Worm (Caenorhabditis elegans) whole organism, early embryonic: ENCODE results near the gene C17G1.5.

Experiments
- B0310.2 ChIP-seq: sonication (generic microtip); optimal IDR thresholded peaks from 2 replicates; lab custom pipeline; 2016; ENCODE audit warnings: mild to moderate bottlenecking, missing genetic modification characterization, missing compliant biosample characterization
- F13C5.2 ChIP-seq: sonication (generic microtip); optimal IDR thresholded peaks from 2 replicates; lab custom pipeline; 2017; ENCODE audit warnings: mild to moderate bottlenecking, missing genetic modification characterization, inconsistent platforms, missing compliant biosample characterization
- aly-1 ChIP-seq: sonication (generic microtip); optimal IDR thresholded peaks from 2 replicates; lab custom pipeline; 2016; ENCODE audit warnings: missing genetic modification characterization, missing compliant biosample characterization
- ama-1 ChIP-seq: fragments of 150-350 bp; optimal IDR thresholded peaks from 2 replicates; lab custom pipeline; 2014
- ceh-13 ChIP-seq: fragments of 200-800 bp; sonication (Bioruptor generic); optimal IDR thresholded peaks from 2 replicates; lab custom pipeline; 2018; ENCODE audit warnings: mild to moderate bottlenecking, missing genetic modification characterization, missing compliant biosample characterization
- ceh-36 ChIP-seq: sonication (generic microtip); optimal IDR thresholded peaks from 2 replicates; lab custom pipeline; 2016; ENCODE audit warnings: missing genetic modification characterization, inconsistent platforms, missing compliant biosample characterization
- ets-7 ChIP-seq: sonication (generic microtip); optimal IDR thresholded peaks from 2 replicates; lab custom pipeline; 2016; ENCODE audit warnings: missing genotype, missing genetic modification characterization, missing compliant biosample characterization
- flt-1 ChIP-seq: fragments of 200-800 bp; sonication (Bioruptor generic); IDR thresholded peaks from 2 replicates; pipeline ENCODE4 v1.3.6; 2022; ENCODE audit warnings: missing genetic modification characterization, missing compliant biosample characterization
- hmbx-1 ChIP-seq: sonication (generic microtip); optimal IDR thresholded peaks from 2 replicates; lab custom pipeline; 2016; ENCODE audit warnings: mild to moderate bottlenecking, missing genetic modification characterization, missing compliant biosample characterization
- hmg-4 ChIP-seq: fragments of 200-800 bp; sonication (Bioruptor generic); optimal IDR thresholded peaks from 2 replicates; lab custom pipeline; 2018; ENCODE audit warnings: mild to moderate bottlenecking, missing genetic modification characterization, missing compliant biosample characterization
- hnd-1 ChIP-seq: sonication (generic microtip); optimal IDR thresholded peaks from 2 replicates; lab custom pipeline; 2016; ENCODE audit warnings: missing genetic modification characterization, missing compliant biosample characterization
- pes-1 ChIP-seq: fragments of 200-800 bp; sonication (Bioruptor generic); IDR thresholded peaks from 2 replicates; pipeline ENCODE4 v1.3.6; 2022; ENCODE audit warnings: missing genetic modification reagents, missing genetic modification characterization, missing compliant biosample characterization
- scrt-1 ChIP-seq: fragments of 200-800 bp; sonication (Bioruptor generic); IDR thresholded peaks from 2 replicates; pipeline ENCODE4 v1.3.6; 2022; ENCODE audit warnings: missing genetic modification characterization, missing compliant biosample characterization
- sea-1 ChIP-seq: fragments of 200-800 bp; sonication (Bioruptor generic); conservative IDR thresholded peaks from 2 replicates; pipeline ENCODE4 v1.3.6; 2022; ENCODE audit warnings: missing genetic modification characterization, missing compliant biosample characterization
- tbx-11 ChIP-seq: fragments of 200-800 bp; sonication (Bioruptor generic); IDR thresholded peaks from 2 replicates; pipeline ENCODE4 v1.3.6; 2022; ENCODE audit warnings: missing genetic modification characterization, missing compliant biosample characterization
- tbx-37 ChIP-seq: fragments of 200-800 bp; sonication (Bioruptor generic); conservative IDR thresholded peaks from 2 replicates; pipeline ENCODE4 v1.3.6; 2022; ENCODE audit warnings: missing genetic modification reagents, missing genetic modification characterization, missing compliant biosample characterization
- tra-4 ChIP-seq: sonication (generic microtip); optimal IDR thresholded peaks from 2 replicates; lab custom pipeline; 2017; ENCODE audit warnings: missing genetic modification characterization, missing compliant biosample characterization

The C17G1.5 gene

ce11 chrX:9954483-9955041 lies 16.0 kb downstream of the C17G1.5 start, which contains the start of gene cysl-1:
cysl-1 (minus strand) TSS chrX:9954533.
- TF ChIP-seq ceh-13 (GFP tag; lab: Kevin White, UChicago) (no peak), flt-1 (no peak), ets-7 (tag; lab: Kevin White, UChicago) (no peak)

ce11 chrX:9956052-9956451 lies 17.4 kb downstream of the C17G1.5 start:
- TF ChIP-seq hmg-4 (GFP tag; lab: Kevin White, UChicago) (no peak), aly-1 (no peak), tra-4 (tag; lab: Kevin White, UChicago) (no peak), hnd-1 (tag; lab: Kevin White, UChicago) (no peak), ama-1 (lab: Kevin White, UChicago) (no peak), pes-1 (no peak), tbx-11 (GFP tag; lab: Robert Waterston, UW) (no peak), scrt-1 (no peak), flt-1 (no peak), B0310.2 (tag; lab: Kevin White, UChicago) (no peak), tbx-37 (GFP tag; lab: Robert Waterston, UW) (no peak)

- TF ChIP-seq pes-1 = no peak
- no peak for TF ChIP-seq ama-1 (lab: Kevin White, UChicago)
- TF ChIP-seq B0310.2 (tag; lab: Kevin White, UChicago) = no peak
- no peak for TF ChIP-seq hmg-4 (GFP tag; lab: Kevin White, UChicago)
- no peak for TF ChIP-seq ceh-36 (tag; lab: Kevin White, UChicago)
- TF ChIP-seq ets-7 (tag; lab: Kevin White, UChicago) = no peak
- no peak for TF ChIP-seq flt-1
- no peak for TF ChIP-seq hmbx-1 (tag; lab: Kevin White, UChicago)
- TF ChIP-seq tbx-11 (GFP tag; lab: Robert Waterston, UW) = no peak
- no peak for TF ChIP-seq tra-4 (tag; lab: Kevin White, UChicago)
- TF ChIP-seq sea-1 = no peak
- TF ChIP-seq F13C5.2 (tag; lab: Kevin White, UChicago) = no peak
- no peak for TF ChIP-seq hnd-1 (tag; lab: Kevin White, UChicago)
- TF ChIP-seq tbx-37 (GFP tag; lab: Robert Waterston, UW) = no peak
- TF ChIP-seq scrt-1 = no peak
These were observed 18.8 kb downstream of the C17G1.5 start for ce11 chrX:9957449-9957848.

ce11 chrX:9958561-9958960 lies 20.0 kb downstream of the C17G1.5 start, which contains the start of gene ZC506.1:
ZC506.1 (plus strand) TSS chrX:9958960.
- TF ChIP-seq B0310.2 (tag; lab: Kevin White, UChicago) (peak; percentile 4), hmg-4 (GFP tag; lab: Kevin White, UChicago) (peak; percentile 68), pes-1 (no peak), flt-1 (peak; percentile 44; the same call in 1 of the 2 replicates), F13C5.2 (tag; lab: Kevin White, UChicago) (peak; percentile 93), ets-7 (tag; lab: Kevin White, UChicago) (peak; percentile 36), tbx-11 (GFP tag; lab: Robert Waterston, UW) (peak; percentile 52; the same call in 1 of the 2 replicates), scrt-1 (no peak)

ce11 chrX:9962535-9962934 lies 23.9 kb downstream of the C17G1.5 start:
- TF ChIP-seq ceh-13 (GFP tag; lab: Kevin White, UChicago) (no peak), sea-1 (no peak), tra-4 (tag; lab: Kevin White, UChicago) (no peak), tbx-37 (GFP tag; lab: Robert Waterston, UW) (no peak), hmg-4 (GFP tag; lab: Kevin White, UChicago) (no peak), ets-7 (tag; lab: Kevin White, UChicago) (no peak), flt-1 (no peak), tbx-11 (GFP tag; lab: Robert Waterston, UW) (no peak), ama-1 (lab: Kevin White, UChicago) (no peak), scrt-1 (no peak), hnd-1 (tag; lab: Kevin White, UChicago) (no peak), ceh-36 (tag; lab: Kevin White, UChicago) (no peak), pes-1 (no peak), B0310.2 (tag; lab: Kevin White, UChicago) (no peak), F13C5.2 (tag; lab: Kevin White, UChicago) (no peak), hmbx-1 (tag; lab: Kevin White, UChicago) (no peak), aly-1 (no peak)

- TF ChIP-seq tra-4 (tag; lab: Kevin White, UChicago) = no peak
These were observed 26.7 kb downstream of the C17G1.5 start, which contains the start of gene pssy-1 for ce11 chrX:9965275-9965674. pssy-1 (plus strand) TSS chrX:9965592.

ce11 chrX:9976206-9976605 lies 37.6 kb downstream of the C17G1.5 start, which contains the start of gene mgl-1:
mgl-1 (minus strand) TSS chrX:9976306.
- no peak for TF ChIP-seq B0310.2 (tag; lab: Kevin White, UChicago)
- no peak for TF ChIP-seq tra-4 (tag; lab: Kevin White, UChicago)
- no peak for TF ChIP-seq hmbx-1 (tag; lab: Kevin White, UChicago)
- TF ChIP-seq hmg-4 (GFP tag; lab: Kevin White, UChicago) = no peak
- no peak for TF ChIP-seq ets-7 (tag; lab: Kevin White, UChicago)
- TF ChIP-seq pes-1 = no peak
- TF ChIP-seq sea-1 = no peak
- TF ChIP-seq ceh-36 (tag; lab: Kevin White, UChicago) = no peak
- TF ChIP-seq ceh-13 (GFP tag; lab: Kevin White, UChicago) = no peak
- no peak for TF ChIP-seq aly-1

- TF ChIP-seq scrt-1 = no peak
- TF ChIP-seq ceh-36 (tag; lab: Kevin White, UChicago) = no peak
- no peak for TF ChIP-seq tra-4 (tag; lab: Kevin White, UChicago)
- TF ChIP-seq aly-1 = no peak
- no peak for TF ChIP-seq hmg-4 (GFP tag; lab: Kevin White, UChicago)
These were observed 42.7 kb downstream of the C17G1.5 start for ce11 chrX:9981259-9981658.
